Worm (Caenorhabditis elegans): ENCODE results near the gene hpo-34.

DNA sequence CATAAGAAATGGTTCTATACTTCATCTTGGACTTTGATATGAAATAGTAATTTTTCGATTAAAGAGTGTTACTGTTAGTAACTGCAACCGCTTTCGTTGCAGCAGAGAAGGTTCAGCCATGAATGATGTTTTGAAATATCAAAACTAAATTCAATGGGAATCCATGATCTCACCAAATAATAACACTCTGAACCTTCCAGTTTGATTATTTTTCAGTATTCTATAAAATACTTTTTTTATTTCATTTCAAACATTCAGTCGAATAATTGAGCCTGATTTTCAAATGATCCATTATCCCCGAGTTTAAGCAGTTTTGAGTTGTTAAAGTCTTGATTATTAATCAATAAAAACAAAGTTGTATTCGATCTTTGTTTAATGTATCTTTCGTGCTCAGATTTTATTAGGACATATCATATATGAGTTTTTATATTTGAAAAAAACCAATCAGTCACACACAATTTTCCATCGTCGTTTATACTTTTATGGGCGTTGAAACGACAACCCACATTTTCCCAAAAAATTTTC lies 18.4 kb upstream of the hpo-34 start, which contains the start of gene gcp-2.2:
- TF ChIP-seq flt-1 (GFP tag; IDR thresholded peaks at IDR 0.05) (no peak), cog-1 (tag; optimal IDR thresholded peaks at IDR 0.05) (no peak), tab-1 (GFP tag; IDR thresholded peaks at IDR 0.05) (no peak), med-1 (GFP tag; optimal IDR thresholded peaks at IDR 0.05; ENCODE audit: insufficient read depth) (no peak), ztf-23 (GFP tag; IDR thresholded peaks at IDR 0.05) (no peak), ztf-29 (GFP tag; IDR thresholded peaks at IDR 0.05) (no peak), T22C8.4 (GFP tag; IDR thresholded peaks at IDR 0.05) (no peak), klf-2 (GFP tag; conservative IDR thresholded peaks at IDR 0.05) (no peak)

Data from whole organism, midembryonic.